Worm (Caenorhabditis elegans): ENCODE measurements around the gene spl-2.

DNA sequence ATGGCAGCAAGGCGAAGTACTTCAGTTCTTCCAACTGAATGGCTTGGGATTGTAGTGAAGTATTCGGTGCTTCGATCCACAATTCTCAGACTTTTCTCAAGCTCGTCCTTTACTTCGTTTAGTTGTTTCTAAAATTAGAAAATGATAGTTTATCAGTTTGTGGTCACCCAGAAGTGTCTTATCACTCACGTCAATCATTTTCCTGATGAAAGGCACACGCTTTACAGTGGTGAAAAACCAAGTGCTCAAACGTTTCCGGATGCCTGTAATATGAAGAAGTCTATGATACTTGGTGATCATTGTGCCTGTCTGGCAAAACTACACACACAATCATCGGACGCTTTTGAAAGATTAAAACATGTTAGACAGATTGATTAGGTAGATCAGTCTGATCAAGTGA is 503 bp downstream of the spl-2 start:
- no peak for TF ChIP-seq hmg-1.2 (GFP tag; IDR thresholded peaks at IDR 0.05)
- no peak for TF ChIP-seq somi-1 (GFP tag; optimal IDR thresholded peaks at IDR 0.05)
- no peak for TF ChIP-seq ceh-58 (GFP tag; IDR thresholded peaks at IDR 0.05)
- no peak for TF ChIP-seq mel-28 (tag; optimal IDR thresholded peaks at IDR 0.05; ENCODE audit: borderline replicate concordance)
- TF ChIP-seq unc-130 (GFP tag; optimal IDR thresholded peaks at IDR 0.05) = no peak
- no peak for TF ChIP-seq ceh-100 (GFP tag; IDR thresholded peaks at IDR 0.05)
- TF ChIP-seq snpc-4 (GFP tag; optimal IDR thresholded peaks at IDR 0.05) = no peak
- TF ChIP-seq snpc-4 (tag; optimal IDR thresholded peaks at IDR 0.05) = no peak
- no peak for TF ChIP-seq ceh-79 (tag; optimal IDR thresholded peaks at IDR 0.05)
- no peak for TF ChIP-seq tbx-9 (tag; optimal IDR thresholded peaks at IDR 0.05; ENCODE audit: borderline replicate concordance)
- TF ChIP-seq C17E4.6 (GFP tag; IDR thresholded peaks at IDR 0.05) = no peak
- TF ChIP-seq dpl-1 (GFP tag; optimal IDR thresholded peaks at IDR 0.05) = no peak
- TF ChIP-seq ztf-3 (GFP tag; optimal IDR thresholded peaks at IDR 0.05) = no peak
- TF ChIP-seq F49E8.2 (tag; optimal IDR thresholded peaks at IDR 0.05; ENCODE audit: insufficient read depth) = no peak
